Worm (Caenorhabditis elegans): ENCODE results near the gene ctns-1.

DNA sequence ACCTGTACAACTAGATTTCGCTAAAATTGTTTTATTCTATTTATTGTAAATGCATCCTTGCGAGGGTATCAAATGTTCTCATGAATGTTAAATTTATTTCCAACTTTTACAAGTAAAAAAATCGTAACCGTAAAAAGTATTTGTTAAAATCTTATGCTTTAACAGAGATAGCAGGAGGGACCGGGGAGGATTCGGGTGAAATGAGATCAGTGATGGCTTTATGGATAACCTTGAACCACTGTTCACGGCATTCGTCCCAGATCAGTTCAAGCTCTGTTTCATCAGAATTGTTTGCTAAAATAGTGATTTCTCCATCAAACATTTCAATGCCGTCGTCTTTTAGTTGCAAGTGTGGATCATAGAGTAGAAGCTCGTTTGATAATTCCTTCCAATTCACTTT, 4.4 kb upstream of the ctns-1 start:
- TF ChIP-seq ama-1 (optimal IDR thresholded peaks at IDR 0.05) (no peak), hmg-4 (GFP tag; optimal IDR thresholded peaks at IDR 0.05) (no peak)

Data from whole organism, early embryonic.